Worm (Caenorhabditis elegans) whole organism, L3 larva: ENCODE measurements around the gene hpl-2.

Experiments used
- R02D3.7 ChIP-seq: fragments of 150-350 bp; optimal IDR thresholded peaks from 2 replicates; lab custom pipeline; 2014; ENCODE audit warnings: missing biosample characterization, missing genetic modification characterization
- ZK546.5 ChIP-seq: sonication (generic microtip); optimal IDR thresholded peaks from 2 replicates; lab custom pipeline; 2017; ENCODE audit warnings: missing biosample characterization, missing genetic modification characterization
- aly-2 ChIP-seq: fragments of 150-350 bp; optimal IDR thresholded peaks from 2 replicates; lab custom pipeline; 2014; ENCODE audit warnings: missing biosample characterization, missing genetic modification characterization
- ama-1 ChIP-seq: fragments of 150-350 bp; optimal IDR thresholded peaks from 2 replicates; lab custom pipeline; 2018
- ceh-28 ChIP-seq: fragments of 150-350 bp; optimal IDR thresholded peaks from 2 replicates; lab custom pipeline; 2014; ENCODE audit warnings: missing biosample characterization, missing genetic modification reagents, missing genetic modification characterization
- ceh-82 ChIP-seq: fragments of 150-350 bp; optimal IDR thresholded peaks from 2 replicates; lab custom pipeline; 2014; ENCODE audit warnings: missing biosample characterization, missing genetic modification characterization
- ceh-9 ChIP-seq: sonication (generic microtip); optimal IDR thresholded peaks from 2 replicates; lab custom pipeline; 2018; ENCODE audit warnings: missing biosample characterization, missing genetic modification characterization
- daf-12 ChIP-seq: fragments of 150-350 bp; optimal IDR thresholded peaks from 2 replicates; lab custom pipeline; 2014; ENCODE audit warnings: missing biosample characterization, missing genetic modification reagents, missing genetic modification characterization
- egl-27 ChIP-seq: sonication (generic microtip); optimal IDR thresholded peaks from 4 replicates; lab custom pipeline; 2017; ENCODE audit warnings: missing biosample characterization, missing genetic modification reagents, missing genetic modification characterization
- egl-5 ChIP-seq: fragments of 150-350 bp; optimal IDR thresholded peaks from 2 replicates; lab custom pipeline; 2017; ENCODE audit warnings: missing biosample characterization, missing genetic modification reagents, missing genetic modification characterization, inconsistent platforms
- elt-1 ChIP-seq: fragments of 150-350 bp; optimal IDR thresholded peaks from 2 replicates; lab custom pipeline; 2014; ENCODE audit warnings: missing biosample characterization, missing genetic modification characterization
- elt-2 ChIP-seq: sonication (generic microtip); optimal IDR thresholded peaks from 2 replicates; lab custom pipeline; 2016; ENCODE audit warnings: missing genetic modification reagents, mild to moderate bottlenecking, missing genetic modification characterization, missing compliant biosample characterization
- elt-3 ChIP-seq, 3 experiments: fragments of 150-350 bp in 1 of 3; sonication (generic microtip) in 2 of 3; optimal IDR thresholded peaks; 2 replicates in 2 of 3; 4 replicates in 1 of 3; lab custom pipeline; 2014 to 2017; ENCODE audit warnings: missing biosample characterization in 3 of 3, missing genetic modification characterization in 3 of 3
- fkh-10 ChIP-seq: sonication (generic microtip); optimal IDR thresholded peaks from 2 replicates; lab custom pipeline; 2017; ENCODE audit warnings: missing biosample characterization, missing genetic modification reagents, missing genetic modification characterization
- fkh-2 ChIP-seq: fragments of 150-350 bp; optimal IDR thresholded peaks from 2 replicates; lab custom pipeline; 2014; ENCODE audit warnings: missing biosample characterization, missing genetic modification reagents, missing genetic modification characterization
- fos-1 ChIP-seq: fragments of 150-350 bp; optimal IDR thresholded peaks from 2 replicates; lab custom pipeline; 2014; ENCODE audit warnings: missing biosample characterization, missing genetic modification characterization
- hmg-11 ChIP-seq: sonication (generic microtip); optimal IDR thresholded peaks from 2 replicates; lab custom pipeline; 2016; ENCODE audit warnings: missing genetic modification characterization, missing compliant biosample characterization
- lin-15B ChIP-seq: fragments of 150-350 bp; optimal IDR thresholded peaks from 2 replicates; lab custom pipeline; 2014; ENCODE audit warnings: missing biosample characterization, missing genetic modification characterization
- lin-39 ChIP-seq: fragments of 150-350 bp; optimal IDR thresholded peaks from 2 replicates; lab custom pipeline; 2018; ENCODE audit warnings: missing biosample characterization, missing genetic modification reagents, missing genetic modification characterization
- lsy-12 ChIP-seq: sonication (generic microtip); optimal IDR thresholded peaks from 2 replicates; lab custom pipeline; 2016; ENCODE audit warnings: mild to moderate bottlenecking, missing genetic modification characterization, missing compliant biosample characterization
- mdl-1 ChIP-seq: fragments of 150-350 bp; optimal IDR thresholded peaks from 2 replicates; lab custom pipeline; 2014; ENCODE audit warnings: missing biosample characterization, missing genetic modification characterization
- mml-1 ChIP-seq: fragments of 150-350 bp; sonication (generic microtip); optimal IDR thresholded peaks from 3 replicates; lab custom pipeline; 2014; ENCODE audit warnings: missing biosample characterization, missing genetic modification characterization
- nfya-1 ChIP-seq: sonication (generic microtip); optimal IDR thresholded peaks from 2 replicates; lab custom pipeline; 2017; ENCODE audit warnings: missing genetic modification characterization, mild to moderate bottlenecking, missing compliant biosample characterization, antibody characterized with exemption, moderate library complexity; ENCODE audit not compliant: insufficient read depth
- nhr-11 ChIP-seq: fragments of 150-350 bp; optimal IDR thresholded peaks from 2 replicates; lab custom pipeline; 2014; ENCODE audit warnings: missing biosample characterization, missing genetic modification characterization
- nhr-12 ChIP-seq: fragments of 150-350 bp; optimal IDR thresholded peaks from 2 replicates; lab custom pipeline; 2014; ENCODE audit warnings: missing biosample characterization, missing genetic modification characterization
- nhr-23 ChIP-seq: fragments of 150-350 bp; optimal IDR thresholded peaks from 2 replicates; lab custom pipeline; 2014; ENCODE audit warnings: missing biosample characterization, missing genetic modification reagents, missing genetic modification characterization
- nhr-237 ChIP-seq: fragments of 150-350 bp; optimal IDR thresholded peaks from 2 replicates; lab custom pipeline; 2014; ENCODE audit warnings: missing biosample characterization, missing genetic modification characterization
- nhr-25 ChIP-seq: sonication (generic microtip); optimal IDR thresholded peaks from 2 replicates; lab custom pipeline; 2017; ENCODE audit warnings: missing biosample characterization, missing genetic modification characterization
- nhr-28 ChIP-seq: fragments of 150-350 bp; optimal IDR thresholded peaks from 2 replicates; lab custom pipeline; 2014; ENCODE audit warnings: missing biosample characterization, missing genetic modification characterization
- nhr-43 ChIP-seq: sonication (generic microtip); optimal IDR thresholded peaks from 2 replicates; lab custom pipeline; 2016; ENCODE audit warnings: mild to moderate bottlenecking, missing genetic modification characterization, missing compliant biosample characterization; ENCODE audit not compliant: poor library complexity, severe bottlenecking
- nhr-67 ChIP-seq: fragments of 150-350 bp; optimal IDR thresholded peaks from 2 replicates; lab custom pipeline; 2014; ENCODE audit warnings: missing biosample characterization, missing genetic modification characterization
- nhr-76 ChIP-seq: fragments of 150-350 bp; sonication (generic microtip); optimal IDR thresholded peaks from 5 replicates; lab custom pipeline; 2014; ENCODE audit warnings: missing biosample characterization, missing genetic modification characterization
- nhr-77 ChIP-seq: fragments of 150-350 bp; optimal IDR thresholded peaks from 2 replicates; lab custom pipeline; 2014; ENCODE audit warnings: missing biosample characterization, missing genetic modification characterization
- pha-4 ChIP-seq: fragments of 150-350 bp; optimal IDR thresholded peaks from 2 replicates; lab custom pipeline; 2014; ENCODE audit warnings: missing biosample characterization, missing genetic modification reagents, missing genetic modification characterization
- pqm-1 ChIP-seq: fragments of 150-350 bp; optimal IDR thresholded peaks from 2 replicates; lab custom pipeline; 2017; ENCODE audit warnings: missing biosample characterization, missing genetic modification characterization, inconsistent platforms
- sea-2 ChIP-seq: fragments of 150-350 bp; sonication (generic microtip); optimal IDR thresholded peaks from 4 replicates; lab custom pipeline; 2014; ENCODE audit warnings: missing biosample characterization, missing genetic modification reagents, missing genetic modification characterization
- skn-1 ChIP-seq: fragments of 150-350 bp; optimal IDR thresholded peaks from 2 replicates; lab custom pipeline; 2014; ENCODE audit warnings: missing biosample characterization, missing genetic modification characterization
- snpc-4 ChIP-seq: fragments of 150-350 bp; optimal IDR thresholded peaks from 2 replicates; lab custom pipeline; 2014; ENCODE audit warnings: missing biosample characterization, missing genetic modification characterization
- tbx-2 ChIP-seq: sonication (generic microtip); optimal IDR thresholded peaks from 2 replicates; lab custom pipeline; 2016; ENCODE audit warnings: mild to moderate bottlenecking, missing genetic modification characterization, missing compliant biosample characterization
- unc-39 ChIP-seq: sonication (generic microtip); optimal IDR thresholded peaks from 4 replicates; lab custom pipeline; 2017; ENCODE audit warnings: missing biosample characterization, missing genetic modification characterization
- unc-62 ChIP-seq: fragments of 150-350 bp; sonication (generic microtip); optimal IDR thresholded peaks from 4 replicates; lab custom pipeline; 2014; ENCODE audit warnings: missing biosample characterization, missing genetic modification reagents, missing genetic modification characterization
- zag-1 ChIP-seq: fragments of 150-350 bp; optimal IDR thresholded peaks from 2 replicates; lab custom pipeline; 2014; ENCODE audit warnings: missing biosample characterization, missing genetic modification characterization
- ztf-11 ChIP-seq: fragments of 150-350 bp; optimal IDR thresholded peaks from 2 replicates; lab custom pipeline; 2014; ENCODE audit warnings: missing biosample characterization, missing genetic modification characterization
- ztf-4 ChIP-seq: fragments of 150-350 bp; optimal IDR thresholded peaks from 2 replicates; lab custom pipeline; 2014; ENCODE audit warnings: missing biosample characterization, missing genetic modification characterization

The hpl-2 gene

ce11 chrIII:10747620-10748479 is 7.5 kb downstream of the hpl-2 start, which contains the start of the genes ran-1 and dkc-1:
TSS of gene ran-1 (minus strand) at chrIII:10747728.
TSS of gene dkc-1 (plus strand) at chrIII:10748429.
- TF ChIP-seq pha-4 (tag; lab: Kevin White, UChicago) (peak; percentile 81), fos-1 (tag; lab: Kevin White, UChicago) (no peak), snpc-4 (tag; lab: Kevin White, UChicago) (peak; percentile 76), unc-62 (GFP tag; lab: Kevin White, UChicago) (no peak), fkh-2 (tag; lab: Kevin White, UChicago) (no peak), skn-1 (tag; lab: Kevin White, UChicago) (peak; percentile 82), nfya-1 (tag; lab: Kevin White, UChicago) (peak; percentile 93), nhr-23 (tag; lab: Kevin White, UChicago) (peak; percentile 55), ztf-4 (no peak), daf-12 (tag; lab: Kevin White, UChicago) (no peak), egl-5 (tag; lab: Kevin White, UChicago) (peak; percentile 59), zag-1 (no peak), ZK546.5 (tag; lab: Kevin White, UChicago) (no peak), elt-2 (tag; lab: Kevin White, UChicago) (peak; percentile 55), nhr-77 (tag; lab: Kevin White, UChicago) (no peak), ceh-9 (tag; lab: Kevin White, UChicago) (no peak), mml-1 (no peak), egl-27 (tag; lab: Kevin White, UChicago) (no peak), R02D3.7 (tag; lab: Kevin White, UChicago) (no peak), nhr-12 (tag; lab: Kevin White, UChicago) (no peak), lin-15B (tag; lab: Kevin White, UChicago) (peak; percentile 72), mdl-1 (no peak), nhr-25 (tag; lab: Kevin White, UChicago) (peak; percentile 73), pqm-1 (peak; percentile 15), lin-39 (tag; lab: Kevin White, UChicago) (peak; percentile 75), hmg-11 (peak; percentile 73), ceh-28 (tag; lab: Kevin White, UChicago) (peak; percentile 74), ama-1 (lab: Kevin White, UChicago) (peak; percentile 47), nhr-43 (no peak), unc-39 (no peak), ztf-11 (tag; lab: Kevin White, UChicago) (no peak)

DNA sequence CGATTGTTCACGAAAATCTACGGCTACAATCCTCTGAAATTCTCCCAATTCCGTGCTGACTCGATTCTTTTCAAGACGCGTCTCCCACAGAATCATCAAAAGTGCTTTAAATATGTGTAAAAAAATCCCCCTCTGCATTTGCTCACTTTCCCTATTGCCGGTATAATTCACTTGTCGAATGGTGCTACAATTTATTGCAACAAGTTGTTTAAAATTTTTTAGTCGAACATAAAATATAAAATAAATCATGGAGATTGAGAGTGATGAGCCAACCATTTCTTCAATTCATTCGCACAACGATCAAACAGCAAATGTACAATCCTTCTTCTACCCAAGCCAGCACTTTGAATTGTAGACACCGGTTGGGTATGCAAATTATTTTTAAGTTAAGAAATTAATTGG is 8.9 kb downstream of the hpl-2 start:
- TF ChIP-seq elt-2 (tag; lab: Kevin White, UChicago) (peak; percentile 8), nhr-43 (peak; percentile 20), R02D3.7 (tag; lab: Kevin White, UChicago) (no peak), ceh-82 (tag; lab: Kevin White, UChicago) (peak; percentile 14)

ce11 chrIII:10742382-10742860 is 12.9 kb downstream of the hpl-2 start, which contains the start of the genes tbb-1 and rib-2:
TSS of gene tbb-1 (minus strand) at chrIII:10742432.
TSS of gene rib-2 (plus strand) at chrIII:10742810.
- no peak for TF ChIP-seq nhr-28 (tag; lab: Kevin White, UChicago)
- peak; percentile 88 for TF ChIP-seq pqm-1
- no peak for TF ChIP-seq sea-2
- no peak for TF ChIP-seq fkh-2 (tag; lab: Kevin White, UChicago)
- TF ChIP-seq fos-1 (tag; lab: Kevin White, UChicago), result peak; percentile 98
- no peak for TF ChIP-seq elt-3 (tag; optimal IDR thresholded peaks at IDR 0.05; lab: Kevin White, UChicago)
- TF ChIP-seq egl-27 (tag; lab: Kevin White, UChicago), result peak; percentile 38
- TF ChIP-seq mml-1, result no peak
- peak; percentile 23 for TF ChIP-seq lsy-12
- no peak for TF ChIP-seq nhr-76
- TF ChIP-seq lin-39 (tag; lab: Kevin White, UChicago), result peak; percentile 94
- TF ChIP-seq nhr-43, result no peak
- peak; percentile 97 for TF ChIP-seq elt-2 (tag; lab: Kevin White, UChicago)
- no peak for TF ChIP-seq unc-62 (GFP tag; lab: Kevin White, UChicago)
- TF ChIP-seq nhr-67 (tag; lab: Kevin White, UChicago), result no peak
- TF ChIP-seq nhr-12 (tag; lab: Kevin White, UChicago), result no peak
- TF ChIP-seq ZK546.5 (tag; lab: Kevin White, UChicago), result no peak
- TF ChIP-seq elt-1 (tag; lab: Kevin White, UChicago), result no peak
- TF ChIP-seq hmg-11, result peak; percentile 77
- TF ChIP-seq snpc-4 (tag; lab: Kevin White, UChicago), result peak; percentile 84
- TF ChIP-seq nhr-237, result no peak
- peak; percentile 85 for TF ChIP-seq nfya-1 (tag; lab: Kevin White, UChicago)
- TF ChIP-seq nhr-23 (tag; lab: Kevin White, UChicago), result peak; percentile 83
- TF ChIP-seq nhr-25 (tag; lab: Kevin White, UChicago), result peak; percentile 78
- no peak for TF ChIP-seq mdl-1
- no peak for TF ChIP-seq nhr-11 (tag; lab: Kevin White, UChicago)
- TF ChIP-seq ceh-9 (tag; lab: Kevin White, UChicago), result no peak
- no peak for TF ChIP-seq fkh-10
- no peak for TF ChIP-seq aly-2 (tag; lab: Kevin White, UChicago)
- TF ChIP-seq ceh-28 (tag; lab: Kevin White, UChicago), result peak; percentile 73
- TF ChIP-seq zag-1, result no peak
- TF ChIP-seq tbx-2 (tag; lab: Kevin White, UChicago), result no peak
- TF ChIP-seq ztf-11 (tag; lab: Kevin White, UChicago), result no peak
- no peak for TF ChIP-seq ceh-82 (tag; lab: Kevin White, UChicago)
- no peak for TF ChIP-seq unc-39
- TF ChIP-seq egl-5 (tag; lab: Kevin White, UChicago), result peak; percentile 100
